Fruit fly (Drosophila melanogaster) whole organism, embryonic: ENCODE data around the gene CG42514.

ENCODE experiments used
- B-H1 ChIP-seq: fragments of 200-800 bp; sonication (Bioruptor generic); IDR thresholded peaks from 3 replicates; pipeline ENCODE4 v1.3.6; 2022; ENCODE audit warnings: missing biosample characterization, missing genetic modification characterization
- CG13624 ChIP-seq: fragments of 200-800 bp; sonication (Bioruptor generic); optimal IDR thresholded peaks from 2 replicates; lab custom pipeline; 2016; ENCODE audit warnings: missing biosample characterization, missing genetic modification characterization
- CG13894 ChIP-seq: fragments of 200-800 bp; sonication (Bioruptor generic); optimal IDR thresholded peaks from 3 replicates; lab custom pipeline; 2018; ENCODE audit warnings: missing biosample characterization, mild to moderate bottlenecking, missing genetic modification characterization, moderate library complexity
- CG14710 ChIP-seq: fragments of 200-800 bp; sonication (Bioruptor generic); optimal IDR thresholded peaks from 3 replicates; lab custom pipeline; 2019; ENCODE audit warnings: missing biosample characterization, mild to moderate bottlenecking, missing genetic modification characterization, moderate library complexity
- CG15073 ChIP-seq: fragments of 200-800 bp; sonication (Bioruptor generic); optimal IDR thresholded peaks from 2 replicates; lab custom pipeline; 2016; ENCODE audit warnings: missing biosample characterization, missing genetic modification characterization
- CG15269 ChIP-seq: fragments of 200-800 bp; sonication (Bioruptor generic); optimal IDR thresholded peaks from 2 replicates; lab custom pipeline; 2018; ENCODE audit warnings: missing biosample characterization, mild to moderate bottlenecking, missing genetic modification characterization, moderate library complexity
- CG17612 ChIP-seq: fragments of 200-800 bp; sonication (Bioruptor generic); IDR thresholded peaks from 2 replicates; pipeline ENCODE4 v1.3.6; 2022; ENCODE audit warnings: missing biosample characterization, missing genetic modification characterization
- CG2120 ChIP-seq: fragments of 200-800 bp; sonication (Bioruptor generic); optimal IDR thresholded peaks from 3 replicates; lab custom pipeline; 2016; ENCODE audit warnings: missing biosample characterization, missing genetic modification characterization
- CG30020 ChIP-seq: fragments of 200-800 bp; optimal IDR thresholded peaks from 2 replicates; lab custom pipeline; 2019; ENCODE audit warnings: missing biosample characterization, mild to moderate bottlenecking, missing genetic modification characterization, moderate library complexity
- CG34376 ChIP-seq: fragments of 200-800 bp; sonication (Bioruptor generic); optimal IDR thresholded peaks from 2 replicates; lab custom pipeline; 2018; ENCODE audit warnings: missing biosample characterization, mild to moderate bottlenecking, missing genetic modification characterization
- CG3838 ChIP-seq: fragments of 200-800 bp; sonication (Bioruptor generic); optimal IDR thresholded peaks from 3 replicates; lab custom pipeline; 2016; ENCODE audit warnings: missing biosample characterization, missing genetic modification characterization
- CG6254 ChIP-seq: fragments of 200-800 bp; sonication (Bioruptor generic); optimal IDR thresholded peaks from 3 replicates; lab custom pipeline; 2017; ENCODE audit warnings: mild to moderate bottlenecking, missing biosample characterization, missing genetic modification reagents, missing genetic modification characterization
- CG6854 ChIP-seq: fragments of 200-800 bp; sonication (Bioruptor generic); optimal IDR thresholded peaks from 3 replicates; lab custom pipeline; 2017; ENCODE audit warnings: missing biosample characterization, mild to moderate bottlenecking, missing genetic modification characterization
- CG7556 ChIP-seq: fragments of 200-800 bp; sonication (Bioruptor generic); optimal IDR thresholded peaks from 2 replicates; lab custom pipeline; 2017; ENCODE audit warnings: missing biosample characterization, mild to moderate bottlenecking, missing genetic modification characterization
- CG9215 ChIP-seq: fragments of 200-800 bp; sonication (Bioruptor generic); IDR thresholded peaks from 2 replicates; pipeline ENCODE4 v1.3.6; 2022; ENCODE audit warnings: missing biosample characterization, missing genetic modification characterization
- CG9437 ChIP-seq: fragments of 200-800 bp; sonication (Bioruptor generic); optimal IDR thresholded peaks from 2 replicates; lab custom pipeline; 2018; ENCODE audit warnings: missing biosample characterization, mild to moderate bottlenecking, missing genetic modification characterization
- CHES-1-like ChIP-seq: fragments of 200-800 bp; sonication (Bioruptor generic); optimal IDR thresholded peaks from 2 replicates; lab custom pipeline; 2016; ENCODE audit warnings: missing biosample characterization, missing genetic modification characterization
- CrebB ChIP-seq: fragments of 200-800 bp; sonication (Bioruptor generic); optimal IDR thresholded peaks from 3 replicates; lab custom pipeline; 2018; ENCODE audit warnings: missing biosample characterization, mild to moderate bottlenecking, missing genetic modification characterization
- ERR ChIP-seq: fragments of 200-800 bp; sonication (Bioruptor generic); optimal IDR thresholded peaks from 2 replicates; lab custom pipeline; 2016; ENCODE audit warnings: missing biosample characterization, missing genetic modification characterization
- Fer3 ChIP-seq: fragments of 200-800 bp; sonication (Bioruptor generic); optimal IDR thresholded peaks from 2 replicates; lab custom pipeline; 2018; ENCODE audit warnings: missing biosample characterization, mild to moderate bottlenecking, missing genetic modification characterization, moderate library complexity
- HLH54F ChIP-seq: fragments of 200-800 bp; sonication (Bioruptor generic); optimal IDR thresholded peaks from 3 replicates; lab custom pipeline; 2016; ENCODE audit warnings: missing biosample characterization, missing genetic modification characterization
- Hmr ChIP-seq: fragments of 200-800 bp; sonication (Bioruptor generic); optimal IDR thresholded peaks from 3 replicates; lab custom pipeline; 2017; ENCODE audit warnings: mild to moderate bottlenecking, missing biosample characterization, missing genetic modification reagents, missing genetic modification characterization
- MESR4 ChIP-seq: fragments of 200-800 bp; sonication (Bioruptor generic); optimal IDR thresholded peaks from 2 replicates; lab custom pipeline; 2018; ENCODE audit warnings: missing biosample characterization, mild to moderate bottlenecking, missing genetic modification characterization, moderate library complexity
- Meics ChIP-seq: fragments of 200-800 bp; sonication (Bioruptor generic); optimal IDR thresholded peaks from 2 replicates; lab custom pipeline; 2017; ENCODE audit warnings: missing biosample characterization, mild to moderate bottlenecking, missing genetic modification characterization
- Optix ChIP-seq: fragments of 200-800 bp; sonication (Bioruptor generic); IDR thresholded peaks from 3 replicates; pipeline ENCODE4 v1.3.6; 2022; ENCODE audit warnings: missing biosample characterization, missing genetic modification characterization
- Sry-δ ChIP-seq: fragments of 200-800 bp; sonication (Bioruptor generic); optimal IDR thresholded peaks from 2 replicates; lab custom pipeline; 2016; ENCODE audit warnings: missing biosample characterization, missing genetic modification characterization
- Ssrp ChIP-seq: fragments of 200-800 bp; sonication (Bioruptor generic); optimal IDR thresholded peaks from 2 replicates; lab custom pipeline; 2018; ENCODE audit warnings: missing biosample characterization, mild to moderate bottlenecking, missing genetic modification characterization, moderate library complexity
- ab ChIP-seq: fragments of 200-800 bp; sonication (Bioruptor generic); optimal IDR thresholded peaks from 2 replicates; lab custom pipeline; 2016; ENCODE audit warnings: missing biosample characterization, missing genetic modification characterization
- ato ChIP-seq: fragments of 200-800 bp; sonication (Bioruptor generic); IDR thresholded peaks from 2 replicates; pipeline ENCODE4 v1.3.6; 2022; ENCODE audit warnings: missing biosample characterization, missing genetic modification characterization; ENCODE audit not compliant: partially characterized antibody
- cato ChIP-seq: fragments of 200-800 bp; sonication (Bioruptor generic); optimal IDR thresholded peaks from 2 replicates; lab custom pipeline; 2016; ENCODE audit warnings: missing biosample characterization, missing genetic modification characterization, borderline replicate concordance
- croc ChIP-seq: fragments of 200-800 bp; sonication (Bioruptor generic); conservative IDR thresholded peaks from 3 replicates; pipeline ENCODE4 v1.3.6; 2022; ENCODE audit warnings: missing biosample characterization, missing genetic modification characterization
- da ChIP-seq: fragments of 200-800 bp; sonication (Bioruptor generic); optimal IDR thresholded peaks from 2 replicates; lab custom pipeline; 2016; ENCODE audit warnings: missing biosample characterization, missing genetic modification characterization
- ewg ChIP-seq: fragments of 200-800 bp; sonication (Bioruptor generic); optimal IDR thresholded peaks from 3 replicates; lab custom pipeline; 2017; ENCODE audit warnings: mild to moderate bottlenecking, missing biosample characterization, missing genetic modification reagents, missing genetic modification characterization
- fd3F ChIP-seq: fragments of 200-800 bp; sonication (Bioruptor generic); optimal IDR thresholded peaks from 2 replicates; lab custom pipeline; 2018; ENCODE audit warnings: missing biosample characterization, mild to moderate bottlenecking, missing genetic modification characterization, moderate library complexity
- gro ChIP-seq: fragments of 200-800 bp; sonication (Bioruptor generic); optimal IDR thresholded peaks from 2 replicates; lab custom pipeline; 2016; ENCODE audit warnings: missing biosample characterization, missing genetic modification characterization
- insv ChIP-seq, 2 experiments: fragments of 200-800 bp; sonication (Bioruptor generic); optimal IDR thresholded peaks; 3 replicates each; lab custom pipeline; 2016 to 2018; ENCODE audit warnings: missing biosample characterization in 2 of 2, missing genetic modification characterization in 2 of 2
- klu ChIP-seq: fragments of 200-800 bp; sonication (Bioruptor generic); IDR thresholded peaks from 2 replicates; pipeline ENCODE4 v1.3.6; 2022; ENCODE audit warnings: missing biosample characterization, missing genetic modification characterization
- lov ChIP-seq, 2 experiments: fragments of 200-800 bp in 1 of 2; fragments of >200 bp in 1 of 2; sonication (Bioruptor generic) in 1 of 2; IDR thresholded peaks in 1 of 2; optimal IDR thresholded peaks in 1 of 2; 2 replicates in 1 of 2; 3 replicates in 1 of 2; pipeline versions ENCODE4 v1.3.6 to Lab custom; 2017 to 2022; ENCODE audit warnings: missing biosample characterization in 1 of 2, missing genetic modification characterization in 1 of 2
- nau ChIP-seq: fragments of 200-800 bp; sonication (Bioruptor generic); optimal IDR thresholded peaks from 3 replicates; lab custom pipeline; 2017; ENCODE audit warnings: missing biosample characterization, mild to moderate bottlenecking, missing genetic modification characterization, missing genetic modification reagents
- odd ChIP-seq: fragments of 200-800 bp; sonication (Bioruptor generic); optimal IDR thresholded peaks from 2 replicates; lab custom pipeline; 2017; ENCODE audit warnings: missing biosample characterization, mild to moderate bottlenecking, missing genetic modification characterization
- onecut ChIP-seq: fragments of 200-800 bp; sonication (Bioruptor generic); IDR thresholded peaks from 2 replicates; pipeline ENCODE4 v1.3.6; 2022; ENCODE audit warnings: missing biosample characterization, missing genetic modification characterization
- prd ChIP-seq, 3 experiments: fragments of >200 bp in 2 of 3; fragments of 200-800 bp in 1 of 3; sonication (Bioruptor generic) in 1 of 3; optimal IDR thresholded peaks in 2 of 3; IDR thresholded peaks in 1 of 3; 2 replicates in 2 of 3; 3 replicates in 1 of 3; pipeline versions ENCODE4 v1.3.6 to Lab custom; 2017 to 2022; ENCODE audit warnings: missing biosample characterization in 1 of 3, missing genetic modification characterization in 1 of 3
- run ChIP-seq: fragments of 200-800 bp; sonication (Bioruptor generic); optimal IDR thresholded peaks from 3 replicates; lab custom pipeline; 2018; ENCODE audit warnings: missing biosample characterization, mild to moderate bottlenecking, missing genetic modification characterization
- sc ChIP-seq, 3 experiments: fragments of >200 bp in 2 of 3; fragments of 200-800 bp in 1 of 3; sonication (Bioruptor generic) in 1 of 3; optimal IDR thresholded peaks; 2 replicates in 2 of 3; 3 replicates in 1 of 3; lab custom pipeline; 2017; ENCODE audit warnings: mild to moderate bottlenecking in 1 of 3, missing biosample characterization in 1 of 3, missing genetic modification characterization in 1 of 3, missing genetic modification reagents in 1 of 3
- tin ChIP-seq: fragments of 200-800 bp; sonication (Bioruptor generic); optimal IDR thresholded peaks from 3 replicates; lab custom pipeline; 2016; ENCODE audit warnings: missing biosample characterization, missing genetic modification characterization
- ttk ChIP-seq: fragments of 200-800 bp; sonication (Bioruptor generic); IDR thresholded peaks from 2 replicates; pipeline ENCODE4 v2.1.2; 2022; ENCODE audit warnings: missing biosample characterization, missing genetic modification characterization
- vfl ChIP-seq: fragments of 200-800 bp; sonication (Bioruptor generic); optimal IDR thresholded peaks from 2 replicates; lab custom pipeline; 2016; ENCODE audit warnings: missing biosample characterization, missing genetic modification characterization
- zfh1 ChIP-seq: fragments of 200-800 bp; sonication (Bioruptor generic); IDR thresholded peaks from 3 replicates; pipeline ENCODE4 v1.3.6; 2022; ENCODE audit warnings: missing biosample characterization, missing genetic modification characterization
- zfh2 ChIP-seq: fragments of 200-800 bp; sonication (Bioruptor generic); optimal IDR thresholded peaks from 2 replicates; lab custom pipeline; 2016; ENCODE audit warnings: missing biosample characterization, missing genetic modification characterization

Gene CG42514

DNA sequence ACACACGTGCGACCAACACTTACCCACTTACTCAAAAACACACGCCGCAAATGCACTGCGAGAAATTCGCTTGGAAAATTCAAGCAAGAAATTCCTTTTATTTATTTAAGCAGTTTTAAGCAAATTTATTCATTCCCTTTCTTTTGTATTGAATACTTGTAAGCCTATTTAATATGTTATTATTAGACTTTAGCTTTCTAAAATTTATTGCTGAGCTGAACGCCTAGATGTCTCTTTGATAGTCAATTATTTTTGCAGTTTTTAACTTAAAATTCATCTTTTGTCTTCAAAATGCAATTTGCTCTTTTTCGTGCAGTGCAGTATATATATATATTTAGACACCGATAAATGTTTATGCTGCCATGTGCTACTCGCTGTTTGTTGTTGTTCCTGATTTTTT lies 37.9 kb upstream of the CG42514 start (continued):
- TF ChIP-seq cato (GFP tag; lab: Kevin White, UChicago) (peak; percentile 52), croc (GFP tag; lab: Robert Waterston, UW) (peak; percentile 70), zfh1 (GFP tag; lab: Robert Waterston, UW) (no peak), Hmr (peak; percentile 83), da (GFP tag; lab: Kevin White, UChicago) (no peak), prd (optimal IDR thresholded peaks at IDR 0.05; lab: Kevin White, UChicago) (no peak), prd (GFP tag; IDR thresholded peaks at IDR 0.05; lab: Robert Waterston, UW) (peak; percentile 65), odd (GFP tag; lab: Kevin White, UChicago) (peak; percentile 60), CG14710 (tag; lab: Kevin White, UChicago) (peak; percentile 85), fd3F (GFP tag; lab: Kevin White, UChicago) (peak; percentile 79), CG13624 (GFP tag; lab: Kevin White, UChicago) (peak; percentile 58), ttk (peak; percentile 44; the same call in 1 of the 2 replicates), gro (GFP tag; lab: Kevin White, UChicago) (no peak), zfh2 (GFP tag; lab: Kevin White, UChicago) (peak; percentile 47), sc (optimal IDR thresholded peaks at IDR 0.05; lab: Kevin White, UChicago) (no peak), sc (GFP tag; optimal IDR thresholded peaks at IDR 0.05; lab: Kevin White, UChicago) (peak; percentile 68), klu (GFP tag; lab: Robert Waterston, UW) (peak; percentile 63; the same call in 1 of the 2 replicates), lov (optimal IDR thresholded peaks at IDR 0.05; lab: Kevin White, UChicago) (no peak), lov (GFP tag; IDR thresholded peaks at IDR 0.05; lab: Robert Waterston, UW) (0 out of 3 replicates have a peak, but pooled peaks have one; percentile 35), CG2120 (GFP tag; lab: Kevin White, UChicago) (peak; percentile 87), CG30020 (tag; lab: Kevin White, UChicago) (no peak), ERR (GFP tag; lab: Kevin White, UChicago) (no peak), ab (GFP tag; lab: Kevin White, UChicago) (peak; percentile 62), Optix (GFP tag; lab: Robert Waterston, UW) (no peak), CG6254 (peak; percentile 57), tin (peak; percentile 79), Meics (GFP tag; lab: Kevin White, UChicago) (peak; percentile 85), B-H1 (GFP tag; lab: Robert Waterston, UW) (peak; percentile 51; the same call in 2 of the 3 replicates), run (tag; lab: Kevin White, UChicago) (peak; percentile 61), vfl (GFP tag; lab: Kevin White, UChicago) (peak; percentile 54), CG9437 (GFP tag; lab: Kevin White, UChicago) (peak; percentile 80), insv (GFP tag; optimal IDR thresholded peaks at IDR 0.05; lab: Kevin White, UChicago) (peak in 1 of 2 experiments; percentile 2), Sry-δ (GFP tag; lab: Kevin White, UChicago) (peak; percentile 31), CG15269 (peak; percentile 85), CG15073 (GFP tag; lab: Kevin White, UChicago) (peak; percentile 37), nau (GFP tag; lab: Kevin White, UChicago) (peak; percentile 84), CHES-1-like (peak; percentile 50), CG3838 (GFP tag; lab: Kevin White, UChicago) (peak; percentile 18), CG7556 (GFP tag; lab: Kevin White, UChicago) (peak; percentile 88), CG6854 (GFP tag; lab: Kevin White, UChicago) (peak; percentile 42), Ssrp (tag; lab: Kevin White, UChicago) (peak; percentile 87), CG9215 (GFP tag; lab: Robert Waterston, UW) (peak; percentile 67), CrebB (tag; lab: Kevin White, UChicago) (peak; percentile 29), HLH54F (peak; percentile 51), ato (GFP tag; lab: Robert Waterston, UW) (no peak), ewg (GFP tag; lab: Kevin White, UChicago) (peak; percentile 72), CG13894 (tag; lab: Kevin White, UChicago) (peak; percentile 51), CG34376 (GFP tag; lab: Kevin White, UChicago) (peak; percentile 26), MESR4 (GFP tag; lab: Kevin White, UChicago) (no peak), onecut (GFP tag; lab: Robert Waterston, UW) (peak; percentile 53), CG17612 (GFP tag; lab: Robert Waterston, UW) (no peak), Fer3 (tag; lab: Kevin White, UChicago) (peak; percentile 82)
